Worm (Caenorhabditis elegans) whole organism, L1 larva: ENCODE results near the gene Y62H9A.3.

ENCODE experiments used
- aly-2 ChIP-seq: fragments of 150-350 bp; optimal IDR thresholded peaks from 2 replicates; lab custom pipeline; 2014; ENCODE audit warnings: missing biosample characterization, missing genetic modification characterization
- ceh-82 ChIP-seq, 3 experiments: fragments of 150-350 bp in 1 of 3; sonication (generic microtip) in 2 of 3; optimal IDR thresholded peaks; 2 replicates each; lab custom pipeline; 2014 to 2017; ENCODE audit warnings: missing biosample characterization in 3 of 3, missing genetic modification characterization in 3 of 3
- egl-27 ChIP-seq, 2 experiments: fragments of 150-350 bp in 1 of 2; sonication (generic microtip); optimal IDR thresholded peaks; 3 replicates each; lab custom pipeline; 2017 to 2018; ENCODE audit warnings: missing biosample characterization in 2 of 2, missing genetic modification characterization in 2 of 2, missing genetic modification reagents in 2 of 2
- fos-1 ChIP-seq: fragments of 150-350 bp; optimal IDR thresholded peaks from 2 replicates; lab custom pipeline; 2014; ENCODE audit warnings: missing biosample characterization, missing genetic modification characterization
- grh-1 ChIP-seq: fragments of 200-800 bp; sonication (Bioruptor generic); IDR thresholded peaks from 2 replicates; pipeline ENCODE4 v1.3.6; 2022; ENCODE audit warnings: missing genetic modification reagents, missing genetic modification characterization, missing compliant biosample characterization
- hpl-2 ChIP-seq: fragments of 150-350 bp; optimal IDR thresholded peaks from 2 replicates; lab custom pipeline; 2014; ENCODE audit warnings: missing biosample characterization, missing genetic modification reagents, missing genetic modification characterization
- jun-1 ChIP-seq: fragments of 150-350 bp; optimal IDR thresholded peaks from 2 replicates; lab custom pipeline; 2014; ENCODE audit warnings: missing biosample characterization, missing genetic modification reagents, missing genetic modification characterization
- nhr-76 ChIP-seq: sonication (generic microtip); optimal IDR thresholded peaks from 2 replicates; lab custom pipeline; 2017; ENCODE audit warnings: missing biosample characterization, missing genetic modification characterization
- skn-1 ChIP-seq: fragments of 150-350 bp; optimal IDR thresholded peaks from 2 replicates; lab custom pipeline; 2014; ENCODE audit warnings: missing biosample characterization, missing genetic modification characterization
- snpc-4 ChIP-seq: fragments of 150-350 bp; optimal IDR thresholded peaks from 2 replicates; lab custom pipeline; 2014; ENCODE audit warnings: missing biosample characterization, missing genetic modification characterization
- sox-4 ChIP-seq: sonication (generic microtip); optimal IDR thresholded peaks from 2 replicates; lab custom pipeline; 2016; ENCODE audit warnings: missing genetic modification characterization, missing compliant biosample characterization
- tbx-2 ChIP-seq: sonication (generic microtip); optimal IDR thresholded peaks from 2 replicates; lab custom pipeline; 2016; ENCODE audit warnings: missing genetic modification characterization, missing compliant biosample characterization
- unc-30 ChIP-seq: sonication (generic microtip); optimal IDR thresholded peaks from 2 replicates; lab custom pipeline; 2017; ENCODE audit warnings: missing biosample characterization, missing genetic modification characterization
- unc-62 ChIP-seq: fragments of 150-350 bp; optimal IDR thresholded peaks from 2 replicates; lab custom pipeline; 2014; ENCODE audit warnings: missing biosample characterization, missing genetic modification reagents, missing genetic modification characterization

ce11 chrX:11870393-11870792 lies 9.4 kb downstream of the Y62H9A.3 start:
- TF ChIP-seq ceh-82 (tag; optimal IDR thresholded peaks at IDR 0.05; lab: Kevin White, UChicago) (no peak), unc-30 (tag; lab: Kevin White, UChicago) (no peak), nhr-76 (tag; lab: Kevin White, UChicago) (no peak), jun-1 (tag; lab: Kevin White, UChicago) (no peak), hpl-2 (GFP tag; lab: Kevin White, UChicago) (no peak), skn-1 (no peak), egl-27 (tag; optimal IDR thresholded peaks at IDR 0.05; lab: Kevin White, UChicago) (no peak), unc-62 (no peak), grh-1 (GFP tag; lab: Robert Waterston, UW) (no peak), fos-1 (no peak), sox-4 (no peak), tbx-2 (no peak), snpc-4 (tag; lab: Kevin White, UChicago) (no peak), aly-2 (tag; lab: Kevin White, UChicago) (no peak)
